Fruit fly (Drosophila melanogaster): ENCODE data around the gene CG5860.

dm6 chr3R:17366023-17366422 is 43.4 kb upstream of the CG5860 start, which contains the start of gene beat-IIa:
- TF ChIP-seq CG33557 (GFP tag; optimal IDR thresholded peaks at IDR 0.05) (no peak), Hr39 (optimal IDR thresholded peaks at IDR 0.05) (no peak), zfh2 (GFP tag; optimal IDR thresholded peaks at IDR 0.05) (no peak)

Measured in whole organism, embryonic.